Worm (Caenorhabditis elegans): Measurements from ENCODE around the gene grl-19.

ce11 chrIV:293995-294700 lies 41.8 kb upstream of the grl-19 start:
- no peak for TF ChIP-seq snpc-4 (tag; optimal IDR thresholded peaks at IDR 0.05)
- no peak for TF ChIP-seq egl-27 (tag; optimal IDR thresholded peaks at IDR 0.05)
- TF ChIP-seq cey-2 (tag; optimal IDR thresholded peaks at IDR 0.05; ENCODE audit: borderline replicate concordance, insufficient read depth) = no peak
- no peak for TF ChIP-seq unc-39 (tag; optimal IDR thresholded peaks at IDR 0.05)
- TF ChIP-seq ceh-62 (tag; optimal IDR thresholded peaks at IDR 0.05) = no peak
- no peak for TF ChIP-seq ama-1 (optimal IDR thresholded peaks at IDR 0.05)
- no peak for TF ChIP-seq rbr-2 (tag; optimal IDR thresholded peaks at IDR 0.05)
- TF ChIP-seq nhr-41 (GFP tag; IDR thresholded peaks at IDR 0.05) = no peak
- no peak for TF ChIP-seq zag-1 (tag; optimal IDR thresholded peaks at IDR 0.05)
